Comparison of ENCODE assay signal across 1 fruit fly cellular context in genomic region chr3L:13213360-13213759, dm6.
TF ChIP-seq lines count a peak whose summit lies in the region.

No protein-coding gene starts in this region.

TF ChIP-seq in whole organism, embryonic, 481 proteins besides CTCF, POLR2A, EP300 and RAD21 (continued from another document and continues in another):
- no peak for TF ChIP-seq D (optimal IDR thresholded peaks at IDR 0.05; lab: Kevin White, UChicago)
- peak; percentile 71 for TF ChIP-seq D (GFP tag; optimal IDR thresholded peaks at IDR 0.05; lab: Kevin White, UChicago)
- TF ChIP-seq B-H1 (GFP tag; IDR thresholded peaks at IDR 0.05; lab: Robert Waterston, UW) = peak; percentile 33; the same call in 1 of the 3 replicates
- peak; percentile 52 for TF ChIP-seq CG10979 (tag; optimal IDR thresholded peaks at IDR 0.05; lab: Kevin White, UChicago)
- peak; percentile 44 for TF ChIP-seq CG12769 (tag; optimal IDR thresholded peaks at IDR 0.05; lab: Kevin White, UChicago)
- TF ChIP-seq Elba2 (GFP tag; optimal IDR thresholded peaks at IDR 0.05; lab: Kevin White, UChicago) = no peak
- TF ChIP-seq Med (GFP tag; lab: Kevin White, UChicago) = peak; percentile 89
- TF ChIP-seq ind (GFP tag; optimal IDR thresholded peaks at IDR 0.05; lab: Kevin White, UChicago) = peak; percentile 26
- TF ChIP-seq Doc3 (GFP tag; IDR thresholded peaks at IDR 0.05; lab: Robert Waterston, UW; ENCODE audit: partially characterized antibody) = no peak
- TF ChIP-seq slbo (GFP tag; IDR thresholded peaks at IDR 0.05; lab: Robert Waterston, UW) = no peak
- TF ChIP-seq E2f2 (GFP tag; IDR thresholded peaks at IDR 0.05; lab: Robert Waterston, UW) = no peak
- TF ChIP-seq ssp (GFP tag; IDR thresholded peaks at IDR 0.05; lab: Robert Waterston, UW) = peak; percentile 44
- TF ChIP-seq jigr1 (GFP tag; IDR thresholded peaks at IDR 0.05; lab: Robert Waterston, UW) = no peak
- peak; percentile 75 for TF ChIP-seq vvl (GFP tag; IDR thresholded peaks at IDR 0.05; lab: Robert Waterston, UW)
- TF ChIP-seq CG34376 (GFP tag; optimal IDR thresholded peaks at IDR 0.05; lab: Kevin White, UChicago) = no peak
- TF ChIP-seq CG15601 (tag; optimal IDR thresholded peaks at IDR 0.05; lab: Kevin White, UChicago) = peak; percentile 80
- no peak for TF ChIP-seq kah (GFP tag; optimal IDR thresholded peaks at IDR 0.05; lab: Kevin White, UChicago)
- no peak for TF ChIP-seq sr (GFP tag; IDR thresholded peaks at IDR 0.05; lab: Robert Waterston, UW)
- TF ChIP-seq Sry-δ (GFP tag; optimal IDR thresholded peaks at IDR 0.05; lab: Kevin White, UChicago) = peak; percentile 14
- TF ChIP-seq Mes4 (GFP tag; optimal IDR thresholded peaks at IDR 0.05; lab: Kevin White, UChicago) = peak; percentile 61
- peak; percentile 46 for TF ChIP-seq CG6689 (GFP tag; IDR thresholded peaks at IDR 0.05; lab: Robert Waterston, UW)
- TF ChIP-seq CG2120 (GFP tag; optimal IDR thresholded peaks at IDR 0.05; lab: Kevin White, UChicago) = no peak
- TF ChIP-seq gt (GFP tag; IDR thresholded peaks at IDR 0.05; lab: Robert Waterston, UW) = 0 out of 2 replicates have a peak, but pooled peaks have one; percentile 19
- TF ChIP-seq otp (GFP tag; IDR thresholded peaks at IDR 0.05; lab: Robert Waterston, UW) = 0 out of 3 replicates have a peak, but pooled peaks have one; percentile 40
- TF ChIP-seq fd64A (GFP tag; optimal IDR thresholded peaks at IDR 0.05; lab: Kevin White, UChicago) = peak; percentile 76
- TF ChIP-seq ranshi (GFP tag; IDR thresholded peaks at IDR 0.05; lab: Robert Waterston, UW) = no peak
- TF ChIP-seq ato (GFP tag; IDR thresholded peaks at IDR 0.05; lab: Robert Waterston, UW; ENCODE audit: partially characterized antibody) = no peak
- no peak for TF ChIP-seq Tbp (GFP tag; optimal IDR thresholded peaks at IDR 0.05; lab: Kevin White, UChicago)
- peak; percentile 7 for TF ChIP-seq NK7.1 (GFP tag; optimal IDR thresholded peaks at IDR 0.05; lab: Kevin White, UChicago)
- TF ChIP-seq CG3726 (GFP tag; IDR thresholded peaks at IDR 0.05; lab: Robert Waterston, UW) = 0 out of 3 replicates have a peak, but pooled peaks have one; percentile 25
- no peak for TF ChIP-seq aop (GFP tag; IDR thresholded peaks at IDR 0.05; lab: Robert Waterston, UW)
- TF ChIP-seq klu (GFP tag; IDR thresholded peaks at IDR 0.05; lab: Robert Waterston, UW) = no peak
- no peak for TF ChIP-seq grn (GFP tag; optimal IDR thresholded peaks at IDR 0.05; lab: Kevin White, UChicago)
- peak; percentile 72 for TF ChIP-seq CG33557 (GFP tag; optimal IDR thresholded peaks at IDR 0.05; lab: Kevin White, UChicago)
- TF ChIP-seq Xrp1 (GFP tag; IDR thresholded peaks at IDR 0.05; lab: Robert Waterston, UW) = peak; percentile 79
- TF ChIP-seq pros (GFP tag; optimal IDR thresholded peaks at IDR 0.05; lab: Kevin White, UChicago) = no peak
- TF ChIP-seq Opbp (GFP tag; IDR thresholded peaks at IDR 0.05; lab: Robert Waterston, UW; ENCODE audit: partially characterized antibody) = no peak
- no peak for TF ChIP-seq pho (GFP tag; optimal IDR thresholded peaks at IDR 0.05; lab: Kevin White, UChicago)
- TF ChIP-seq dysf (GFP tag; IDR thresholded peaks at IDR 0.05; lab: Robert Waterston, UW) = peak; percentile 57; the same call in 2 of the 3 replicates
- TF ChIP-seq CG42726 (GFP tag; IDR thresholded peaks at IDR 0.05; lab: Robert Waterston, UW; ENCODE audit: partially characterized antibody) = no peak
- peak; percentile 54 for TF ChIP-seq CG18262 (tag; optimal IDR thresholded peaks at IDR 0.05; lab: Kevin White, UChicago)
- TF ChIP-seq CG15073 (GFP tag; optimal IDR thresholded peaks at IDR 0.05; lab: Kevin White, UChicago) = no peak
- peak; percentile 55; the same call in 1 of the 2 replicates for TF ChIP-seq CG4404 (GFP tag; IDR thresholded peaks at IDR 0.05; lab: Robert Waterston, UW)
- TF ChIP-seq NfI (GFP tag; optimal IDR thresholded peaks at IDR 0.05; lab: Kevin White, UChicago) = peak; percentile 5
- TF ChIP-seq ewg (GFP tag; optimal IDR thresholded peaks at IDR 0.05; lab: Kevin White, UChicago) = peak; percentile 61
- peak; percentile 21 for TF ChIP-seq CG15269 (tag; optimal IDR thresholded peaks at IDR 0.05; lab: Kevin White, UChicago)
- TF ChIP-seq CG17912 (GFP tag; optimal IDR thresholded peaks at IDR 0.05; lab: Kevin White, UChicago) = no peak
- TF ChIP-seq bowl (GFP tag; IDR thresholded peaks at IDR 0.05; lab: Robert Waterston, UW) = no peak
- peak; percentile 43; the same call in 1 of the 3 replicates for TF ChIP-seq CG11093 (GFP tag; IDR thresholded peaks at IDR 0.05; lab: Robert Waterston, UW)
- TF ChIP-seq Meics (GFP tag; optimal IDR thresholded peaks at IDR 0.05; lab: Kevin White, UChicago) = peak; percentile 37
- no peak for TF ChIP-seq CG7357 (GFP tag; IDR thresholded peaks at IDR 0.05; lab: Robert Waterston, UW)
- peak; percentile 21 for TF ChIP-seq CG2116 (GFP tag; optimal IDR thresholded peaks at IDR 0.05; lab: Kevin White, UChicago)
- peak; percentile 16 for TF ChIP-seq CG6654 (GFP tag; optimal IDR thresholded peaks at IDR 0.05; lab: Kevin White, UChicago)
- TF ChIP-seq CG30403 (GFP tag; optimal IDR thresholded peaks at IDR 0.05; lab: Kevin White, UChicago) = peak; percentile 33
- TF ChIP-seq CG1792 (GFP tag; optimal IDR thresholded peaks at IDR 0.05; lab: Kevin White, UChicago) = peak; percentile 17
- TF ChIP-seq Nf-YB (GFP tag; optimal IDR thresholded peaks at IDR 0.05; lab: Kevin White, UChicago) = peak; percentile 43
- TF ChIP-seq Dfd (GFP tag; optimal IDR thresholded peaks at IDR 0.05; lab: Kevin White, UChicago) = no peak
- TF ChIP-seq unpg (GFP tag; optimal IDR thresholded peaks at IDR 0.05; lab: Kevin White, UChicago) = peak; percentile 71
- TF ChIP-seq ci (GFP tag; IDR thresholded peaks at IDR 0.05; lab: Robert Waterston, UW) = peak; percentile 77
- TF ChIP-seq D19A (tag; optimal IDR thresholded peaks at IDR 0.05; lab: Kevin White, UChicago) = no peak
- peak; percentile 33 for TF ChIP-seq CG10274 (GFP tag; optimal IDR thresholded peaks at IDR 0.05; lab: Kevin White, UChicago)
- peak; percentile 0 for TF ChIP-seq tup (GFP tag; optimal IDR thresholded peaks at IDR 0.05; lab: Kevin White, UChicago)
- TF ChIP-seq pnt (GFP tag; optimal IDR thresholded peaks at IDR 0.05; lab: Kevin White, UChicago) = peak; percentile 38
- TF ChIP-seq emc (GFP tag; optimal IDR thresholded peaks at IDR 0.05; lab: Kevin White, UChicago) = no peak
- TF ChIP-seq CG18599 (GFP tag; optimal IDR thresholded peaks at IDR 0.05; lab: Kevin White, UChicago) = peak; percentile 44
- peak; percentile 75 for TF ChIP-seq CG12391 (tag; optimal IDR thresholded peaks at IDR 0.05; lab: Kevin White, UChicago)
- TF ChIP-seq CG30020 (tag; optimal IDR thresholded peaks at IDR 0.05; lab: Kevin White, UChicago) = peak; percentile 16
- no peak for TF ChIP-seq CG6272 (GFP tag; IDR thresholded peaks at IDR 0.05; lab: Robert Waterston, UW)
- TF ChIP-seq sens (GFP tag; lab: Kevin White, UChicago) = peak; percentile 95
- no peak for TF ChIP-seq CG9817 (tag; optimal IDR thresholded peaks at IDR 0.05; lab: Kevin White, UChicago)
- TF ChIP-seq gsb-n (tag; optimal IDR thresholded peaks at IDR 0.05; lab: Kevin White, UChicago) = peak; percentile 65
- peak; percentile 8 for TF ChIP-seq gcm2 (GFP tag; optimal IDR thresholded peaks at IDR 0.05; lab: Kevin White, UChicago)
- no peak for TF ChIP-seq Dp (GFP tag; optimal IDR thresholded peaks at IDR 0.05; lab: Kevin White, UChicago)
- TF ChIP-seq CG14014 (GFP tag; IDR thresholded peaks at IDR 0.05; lab: Robert Waterston, UW) = no peak
- TF ChIP-seq PHDP (tag; optimal IDR thresholded peaks at IDR 0.05; lab: Kevin White, UChicago) = peak; percentile 79
- no peak for TF ChIP-seq Side (GFP tag; optimal IDR thresholded peaks at IDR 0.05; lab: Kevin White, UChicago)
- TF ChIP-seq knrl (GFP tag; IDR thresholded peaks at IDR 0.05; lab: Robert Waterston, UW; ENCODE audit: partially characterized antibody) = no peak
- TF ChIP-seq zen (tag; optimal IDR thresholded peaks at IDR 0.05; lab: Kevin White, UChicago) = peak; percentile 52
- TF ChIP-seq CG9215 (GFP tag; IDR thresholded peaks at IDR 0.05; lab: Robert Waterston, UW) = 0 out of 2 replicates have a peak, but pooled peaks have one; percentile 11
- no peak for TF ChIP-seq bigmax (GFP tag; optimal IDR thresholded peaks at IDR 0.05; lab: Kevin White, UChicago)
- peak; percentile 53 for TF ChIP-seq CG7987 (GFP tag; optimal IDR thresholded peaks at IDR 0.05; lab: Kevin White, UChicago)
- no peak for TF ChIP-seq CG2199 (GFP tag; IDR thresholded peaks at IDR 0.05; lab: Robert Waterston, UW)
- peak; percentile 34 for TF ChIP-seq lbe (GFP tag; optimal IDR thresholded peaks at IDR 0.05; lab: Kevin White, UChicago)
- no peak for TF ChIP-seq Dek (tag; optimal IDR thresholded peaks at IDR 0.05; lab: Kevin White, UChicago)
- no peak for TF ChIP-seq da (GFP tag; optimal IDR thresholded peaks at IDR 0.05; lab: Kevin White, UChicago)
- TF ChIP-seq NFAT (GFP tag; IDR thresholded peaks at IDR 0.05; lab: Robert Waterston, UW) = no peak
- peak; percentile 70 for TF ChIP-seq Camta (GFP tag; optimal IDR thresholded peaks at IDR 0.05; lab: Kevin White, UChicago)
- TF ChIP-seq gro (GFP tag; optimal IDR thresholded peaks at IDR 0.05; lab: Kevin White, UChicago) = no peak
- peak; percentile 17 for TF ChIP-seq Dad (GFP tag; optimal IDR thresholded peaks at IDR 0.05; lab: Kevin White, UChicago)
- TF ChIP-seq CG3847 (GFP tag; IDR thresholded peaks at IDR 0.05; lab: Robert Waterston, UW) = no peak
- TF ChIP-seq Ets65A (GFP tag; lab: Kevin White, UChicago) = peak; percentile 79
- no peak for TF ChIP-seq CG14860 (GFP tag; IDR thresholded peaks at IDR 0.05; lab: Robert Waterston, UW; ENCODE audit: partially characterized antibody)
- no peak for TF ChIP-seq MBD-R2 (GFP tag; IDR thresholded peaks at IDR 0.05; lab: Robert Waterston, UW)
- peak; percentile 65 for TF ChIP-seq Hsf (GFP tag; optimal IDR thresholded peaks at IDR 0.05; lab: Kevin White, UChicago)
- no peak for TF ChIP-seq CG10321 (GFP tag; IDR thresholded peaks at IDR 0.05; lab: Robert Waterston, UW)
- no peak for TF ChIP-seq CG10565 (GFP tag; optimal IDR thresholded peaks at IDR 0.05; lab: Kevin White, UChicago)
- no peak for TF ChIP-seq CG1024 (GFP tag; IDR thresholded peaks at IDR 0.05; lab: Robert Waterston, UW)
- peak; percentile 19 for TF ChIP-seq HmgD (GFP tag; optimal IDR thresholded peaks at IDR 0.05; lab: Kevin White, UChicago)
- TF ChIP-seq CG32772 (GFP tag; IDR thresholded peaks at IDR 0.05; lab: Robert Waterston, UW) = peak; percentile 44; the same call in 1 of the 2 replicates
- no peak for TF ChIP-seq wdn (GFP tag; IDR thresholded peaks at IDR 0.05; lab: Robert Waterston, UW)
- peak; percentile 26 for TF ChIP-seq sug (tag; optimal IDR thresholded peaks at IDR 0.05; lab: Kevin White, UChicago)
- no peak for TF ChIP-seq CG5180 (GFP tag; optimal IDR thresholded peaks at IDR 0.05; lab: Kevin White, UChicago)
- no peak for TF ChIP-seq peb (GFP tag; IDR thresholded peaks at IDR 0.05; lab: Robert Waterston, UW)
- TF ChIP-seq CG9932 (GFP tag; IDR thresholded peaks at IDR 0.05; lab: Robert Waterston, UW) = no peak
- peak; percentile 41 for TF ChIP-seq CG33213 (GFP tag; optimal IDR thresholded peaks at IDR 0.05; lab: Kevin White, UChicago)
- no peak for TF ChIP-seq CG11695 (GFP tag; IDR thresholded peaks at IDR 0.05; lab: Robert Waterston, UW)
- peak; percentile 53 for TF ChIP-seq CG16863 (GFP tag; optimal IDR thresholded peaks at IDR 0.05; lab: Kevin White, UChicago)
- TF ChIP-seq corto (GFP tag; optimal IDR thresholded peaks at IDR 0.05; lab: Kevin White, UChicago) = no peak
- peak; percentile 39 for TF ChIP-seq shn (GFP tag; optimal IDR thresholded peaks at IDR 0.05; lab: Kevin White, UChicago)
- TF ChIP-seq fd102C (GFP tag; optimal IDR thresholded peaks at IDR 0.05; lab: Kevin White, UChicago) = no peak
- TF ChIP-seq CG13894 (tag; optimal IDR thresholded peaks at IDR 0.05; lab: Kevin White, UChicago) = no peak
- TF ChIP-seq fd3F (GFP tag; optimal IDR thresholded peaks at IDR 0.05; lab: Kevin White, UChicago) = no peak
- no peak for TF ChIP-seq exex (tag; optimal IDR thresholded peaks at IDR 0.05; lab: Kevin White, UChicago)
- TF ChIP-seq z (GFP tag; IDR thresholded peaks at IDR 0.05; lab: Robert Waterston, UW) = 0 out of 3 replicates have a peak, but pooled peaks have one; percentile 30
- peak; percentile 42 for TF ChIP-seq org-1 (GFP tag; optimal IDR thresholded peaks at IDR 0.05; lab: Kevin White, UChicago)
- no peak for TF ChIP-seq inv (GFP tag; IDR thresholded peaks at IDR 0.05; lab: Robert Waterston, UW; ENCODE audit: partially characterized antibody)
- TF ChIP-seq zfh2 (GFP tag; optimal IDR thresholded peaks at IDR 0.05; lab: Kevin White, UChicago) = no peak
- TF ChIP-seq Atf6 (GFP tag; IDR thresholded peaks at IDR 0.05; lab: Robert Waterston, UW) = peak; percentile 39; the same call in 1 of the 2 replicates
- TF ChIP-seq odd (GFP tag; optimal IDR thresholded peaks at IDR 0.05; lab: Kevin White, UChicago) = peak; percentile 44
- peak; percentile 82 for TF ChIP-seq CG2202 (tag; optimal IDR thresholded peaks at IDR 0.05; lab: Kevin White, UChicago)
- TF ChIP-seq Ada2b (GFP tag; IDR thresholded peaks at IDR 0.05; lab: Robert Waterston, UW) = 0 out of 2 replicates have a peak, but pooled peaks have one; percentile 17
- peak; percentile 13 for TF ChIP-seq CG4854 (GFP tag; optimal IDR thresholded peaks at IDR 0.05; lab: Kevin White, UChicago)
- TF ChIP-seq chn (GFP tag; optimal IDR thresholded peaks at IDR 0.05; lab: Kevin White, UChicago) = peak; percentile 70
- peak; percentile 64 for TF ChIP-seq CG2712 (tag; optimal IDR thresholded peaks at IDR 0.05; lab: Kevin White, UChicago)
- peak; percentile 7 for TF ChIP-seq HLH54F (GFP tag; optimal IDR thresholded peaks at IDR 0.05; lab: Kevin White, UChicago)
- no peak for TF ChIP-seq Ets97D (GFP tag; optimal IDR thresholded peaks at IDR 0.05; lab: Kevin White, UChicago)
- peak; percentile 32 for TF ChIP-seq ems (GFP tag; optimal IDR thresholded peaks at IDR 0.05; lab: Kevin White, UChicago)
- peak; percentile 45 for TF ChIP-seq CrebB (tag; optimal IDR thresholded peaks at IDR 0.05; lab: Kevin White, UChicago)
- TF ChIP-seq Atf3 (GFP tag; optimal IDR thresholded peaks at IDR 0.05; lab: Kevin White, UChicago) = peak; percentile 58
- TF ChIP-seq Sox100B (GFP tag; optimal IDR thresholded peaks at IDR 0.05; lab: Kevin White, UChicago) = peak; percentile 52
- TF ChIP-seq br (optimal IDR thresholded peaks at IDR 0.05; lab: Kevin White, UChicago) = no peak
- TF ChIP-seq CG1832 (GFP tag; optimal IDR thresholded peaks at IDR 0.05; lab: Kevin White, UChicago) = no peak
- TF ChIP-seq YL-1 (GFP tag; optimal IDR thresholded peaks at IDR 0.05; lab: Kevin White, UChicago) = no peak
- no peak for TF ChIP-seq CG13296 (GFP tag; optimal IDR thresholded peaks at IDR 0.05; lab: Kevin White, UChicago)
